Worm (Caenorhabditis elegans): Measurements from ENCODE around the gene Y54F10BM.3.

The Y54F10BM.3 gene

ce11 chrIII:2316439-2316838, 34.6 kb downstream of the Y54F10BM.3 start:
- TF ChIP-seq unc-62 (GFP tag; optimal IDR thresholded peaks at IDR 0.05): no peak

- no peak for TF ChIP-seq unc-62 (GFP tag; optimal IDR thresholded peaks at IDR 0.05)
These were observed 42.9 kb downstream of the Y54F10BM.3 start for ce11 chrIII:2324703-2325102.

ce11 chrIII:2328612-2329011, 46.8 kb downstream of the Y54F10BM.3 start:
- TF ChIP-seq unc-62 (GFP tag; optimal IDR thresholded peaks at IDR 0.05): no peak

- TF ChIP-seq unc-62 (GFP tag; optimal IDR thresholded peaks at IDR 0.05): no peak
These were observed 47.5 kb downstream of the Y54F10BM.3 start, which contains the start of gene Y54F10BM.12 for ce11 chrIII:2329336-2329735. Gene Y54F10BM.12, minus strand, starts transcription at chrIII:2329679.

ce11 chrIII:2330389-2330788, 48.6 kb downstream of the Y54F10BM.3 start:
- no peak for TF ChIP-seq unc-62 (GFP tag; optimal IDR thresholded peaks at IDR 0.05)

ce11 chrIII:2331033-2331625, 49.3 kb downstream of the Y54F10BM.3 start, which contains the start of the genes Y54F10BM.13 and ppm-1.D:
Gene Y54F10BM.13, minus strand, starts transcription at chrIII:2331083.
Gene ppm-1.D, plus strand, starts transcription at chrIII:2331572.
- TF ChIP-seq unc-62 (GFP tag; optimal IDR thresholded peaks at IDR 0.05): no peak
